Worm (Caenorhabditis elegans): ENCODE data around the gene dhs-22.

Gene dhs-22

ce11 chrV:14468196-14468874 lies 47.1 kb upstream of the dhs-22 start, which contains the start of gene srz-97 (continued):
- TF ChIP-seq madf-6 (GFP tag; IDR thresholded peaks at IDR 0.05): peak; percentile 83
- TF ChIP-seq nfya-2 (GFP tag; IDR thresholded peaks at IDR 0.05): no peak
- peak; percentile 17 for TF ChIP-seq B0261.1 (tag; optimal IDR thresholded peaks at IDR 0.05)
- TF ChIP-seq bed-1 (GFP tag; IDR thresholded peaks at IDR 0.05): no peak
- no peak for TF ChIP-seq attf-3 (GFP tag; conservative IDR thresholded peaks at IDR 0.05)
- TF ChIP-seq snpc-1.1 (tag; optimal IDR thresholded peaks at IDR 0.05; ENCODE audit: insufficient read depth): peak; percentile 93
- TF ChIP-seq aptf-2 (GFP tag; conservative IDR thresholded peaks at IDR 0.05): peak; percentile 64; the same call in 1 of the 2 replicates
- no peak for TF ChIP-seq mel-28 (tag; optimal IDR thresholded peaks at IDR 0.05; ENCODE audit: borderline replicate concordance)
- 0 out of 2 replicates have a peak, but pooled peaks have one; percentile 61 for TF ChIP-seq Y53G8AR.9 (GFP tag; conservative IDR thresholded peaks at IDR 0.05)
- peak; percentile 21 for TF ChIP-seq xnd-1 (tag; optimal IDR thresholded peaks at IDR 0.05)
- TF ChIP-seq let-526 (GFP tag; IDR thresholded peaks at IDR 0.05): no peak
- TF ChIP-seq mes-4 (tag; optimal IDR thresholded peaks at IDR 0.05): peak; percentile 17
- no peak for TF ChIP-seq pha-4 (tag; optimal IDR thresholded peaks at IDR 0.05)
- no peak for TF ChIP-seq rec-8 (tag; optimal IDR thresholded peaks at IDR 0.05)
- TF ChIP-seq hsf-1 (GFP tag; IDR thresholded peaks at IDR 0.05): 0 out of 2 replicates have a peak, but pooled peaks have one; percentile 25
- no peak for TF ChIP-seq ztf-22 (GFP tag; optimal IDR thresholded peaks at IDR 0.05)
- TF ChIP-seq ztf-25 (GFP tag; IDR thresholded peaks at IDR 0.05): no peak
- TF ChIP-seq efl-1 (GFP tag; optimal IDR thresholded peaks at IDR 0.05): no peak
- 0 out of 2 replicates have a peak, but pooled peaks have one; percentile 45 for TF ChIP-seq hmg-20 (GFP tag; IDR thresholded peaks at IDR 0.05)
- TF ChIP-seq ztf-26 (tag; optimal IDR thresholded peaks at IDR 0.05): no peak
- no peak for TF ChIP-seq Y67H2A.10 (GFP tag; conservative IDR thresholded peaks at IDR 0.05)
- no peak for TF ChIP-seq K11D2.4 (GFP tag; IDR thresholded peaks at IDR 0.05)
- no peak for TF ChIP-seq F57A8.1 (GFP tag; optimal IDR thresholded peaks at IDR 0.05)
- peak; percentile 79 for TF ChIP-seq him-1 (tag; optimal IDR thresholded peaks at IDR 0.05)
- TF ChIP-seq lir-1 (GFP tag; conservative IDR thresholded peaks at IDR 0.05): no peak
- no peak for TF ChIP-seq ama-1 (optimal IDR thresholded peaks at IDR 0.05)
- no peak for TF ChIP-seq ama-1 (GFP tag; optimal IDR thresholded peaks at IDR 0.05)
- 0 out of 2 replicates have a peak, but pooled peaks have one; percentile 29 for TF ChIP-seq egl-44 (GFP tag; IDR thresholded peaks at IDR 0.05)
- TF ChIP-seq sea-2 (GFP tag; IDR thresholded peaks at IDR 0.05): no peak
- TF ChIP-seq attf-5 (GFP tag; optimal IDR thresholded peaks at IDR 0.05): no peak
- no peak for TF ChIP-seq hlh-12 (tag; optimal IDR thresholded peaks at IDR 0.05)
- no peak for TF ChIP-seq F22D6.2 (tag; optimal IDR thresholded peaks at IDR 0.05)
- peak; percentile 34 for TF ChIP-seq chd-7 (tag; optimal IDR thresholded peaks at IDR 0.05)
- no peak for TF ChIP-seq ets-4 (GFP tag; optimal IDR thresholded peaks at IDR 0.05)
- peak; percentile 59 for TF ChIP-seq lsl-1 (GFP tag; optimal IDR thresholded peaks at IDR 0.05)
- TF ChIP-seq fkh-3 (tag; optimal IDR thresholded peaks at IDR 0.05): no peak
- 0 out of 2 replicates have a peak, but pooled peaks have one; percentile 42 for TF ChIP-seq ceh-100 (GFP tag; IDR thresholded peaks at IDR 0.05)
- no peak for TF ChIP-seq hlh-26 (GFP tag; conservative IDR thresholded peaks at IDR 0.05)
- no peak for TF ChIP-seq ceh-79 (tag; optimal IDR thresholded peaks at IDR 0.05)
- TF ChIP-seq Y56A3A.18 (GFP tag; IDR thresholded peaks at IDR 0.05): peak; percentile 48; the same call in 1 of the 2 replicates
- no peak for TF ChIP-seq lsy-27 (tag; optimal IDR thresholded peaks at IDR 0.05; ENCODE audit: borderline replicate concordance, insufficient read depth)
- TF ChIP-seq cebp-2 (GFP tag; IDR thresholded peaks at IDR 0.05): no peak
- TF ChIP-seq dox-1 (GFP tag; IDR thresholded peaks at IDR 0.05): peak; percentile 88
- peak; percentile 65 for TF ChIP-seq F49E8.2 (tag; optimal IDR thresholded peaks at IDR 0.05; ENCODE audit: insufficient read depth)
- no peak for TF ChIP-seq egl-18 (GFP tag; IDR thresholded peaks at IDR 0.05)
- TF ChIP-seq aptf-3 (GFP tag; IDR thresholded peaks at IDR 0.05): no peak
- TF ChIP-seq atf-7 (tag; optimal IDR thresholded peaks at IDR 0.05): no peak
- TF ChIP-seq ztf-28 (GFP tag; IDR thresholded peaks at IDR 0.05): no peak
